Fruit fly (Drosophila melanogaster) whole organism, embryonic: ENCODE measurements around the gene CG33235.
A peak's percentile ranks its signal among the peaks of the same experiment; 100 is the strongest.

ENCODE experiments used
- Atf3 ChIP-seq: fragments of 200-800 bp; sonication (Bioruptor generic); optimal IDR thresholded peaks from 3 replicates; lab custom pipeline; 2016; ENCODE audit warnings: missing biosample characterization, missing genetic modification characterization
- CG10209 ChIP-seq: fragments of 200-800 bp; sonication (Bioruptor generic); optimal IDR thresholded peaks from 3 replicates; lab custom pipeline; 2017; ENCODE audit warnings: missing biosample characterization, mild to moderate bottlenecking, missing genetic modification characterization, missing genetic modification reagents
- CG12104 ChIP-seq: fragments of 200-800 bp; sonication (Bioruptor generic); optimal IDR thresholded peaks from 3 replicates; lab custom pipeline; 2016; ENCODE audit warnings: missing biosample characterization, missing genetic modification characterization
- CG15514 ChIP-seq: fragments of 200-800 bp; sonication (Bioruptor generic); optimal IDR thresholded peaks from 3 replicates; lab custom pipeline; 2017; ENCODE audit warnings: missing biosample characterization, missing genetic modification characterization, mild to moderate bottlenecking, moderate library complexity, missing genetic modification reagents
- CG1603 ChIP-seq: fragments of 200-800 bp; sonication (Bioruptor generic); optimal IDR thresholded peaks from 2 replicates; lab custom pipeline; 2019; ENCODE audit warnings: missing biosample characterization, mild to moderate bottlenecking, missing genetic modification characterization, moderate library complexity
- CG1832 ChIP-seq: fragments of 200-800 bp; sonication (Bioruptor generic); optimal IDR thresholded peaks from 2 replicates; lab custom pipeline; 2017; ENCODE audit warnings: missing biosample characterization, mild to moderate bottlenecking, missing genetic modification characterization, inconsistent platforms
- CG18476 ChIP-seq: fragments of 200-800 bp; sonication (Bioruptor generic); optimal IDR thresholded peaks from 2 replicates; lab custom pipeline; 2016; ENCODE audit warnings: missing biosample characterization, mild to moderate bottlenecking, missing genetic modification characterization
- CG18764 ChIP-seq: fragments of 200-800 bp; sonication (Bioruptor generic); optimal IDR thresholded peaks from 3 replicates; lab custom pipeline; 2016; ENCODE audit warnings: missing biosample characterization, missing genetic modification characterization
- CG2116 ChIP-seq: fragments of 200-800 bp; sonication (Bioruptor generic); optimal IDR thresholded peaks from 3 replicates; lab custom pipeline; 2018; ENCODE audit warnings: missing biosample characterization, mild to moderate bottlenecking, missing genetic modification characterization
- CG2129 ChIP-seq: fragments of 200-800 bp; sonication (Bioruptor generic); IDR thresholded peaks from 2 replicates; pipeline ENCODE4 v1.3.6; 2022; ENCODE audit warnings: missing biosample characterization, missing genetic modification characterization; ENCODE audit not compliant: partially characterized antibody
- CG2712 ChIP-seq: fragments of 200-800 bp; optimal IDR thresholded peaks from 3 replicates; lab custom pipeline; 2019; ENCODE audit warnings: missing biosample characterization, mild to moderate bottlenecking, missing genetic modification characterization, moderate library complexity
- CG30431 ChIP-seq: fragments of 200-800 bp; sonication (Bioruptor generic); optimal IDR thresholded peaks from 2 replicates; lab custom pipeline; 2017; ENCODE audit warnings: missing biosample characterization, missing genetic modification characterization
- CG31224 ChIP-seq: fragments of 200-800 bp; sonication (Bioruptor generic); IDR thresholded peaks from 2 replicates; pipeline ENCODE4 v1.3.6; 2022; ENCODE audit warnings: missing biosample characterization, missing genetic modification characterization
- CG31388 ChIP-seq: fragments of 200-800 bp; sonication (Bioruptor generic); optimal IDR thresholded peaks from 2 replicates; lab custom pipeline; 2016; ENCODE audit warnings: missing biosample characterization, missing genetic modification characterization
- CG7357 ChIP-seq: fragments of 200-800 bp; sonication (Bioruptor generic); IDR thresholded peaks from 3 replicates; pipeline ENCODE4 v1.3.6; 2022; ENCODE audit warnings: missing biosample characterization, missing genetic modification characterization
- Chrac-16 ChIP-seq: fragments of 200-800 bp; sonication (Bioruptor generic); optimal IDR thresholded peaks from 3 replicates; lab custom pipeline; 2016; ENCODE audit warnings: missing biosample characterization, missing genetic modification characterization
- Dfd ChIP-seq, 2 experiments: fragments of >200 bp; optimal IDR thresholded peaks; 2 replicates each; lab custom pipeline; 2017; ENCODE audit warnings: missing biosample characterization in 2 of 2, missing genetic modification characterization in 2 of 2
- E2f1 ChIP-seq: fragments of 200-800 bp; sonication (Bioruptor generic); IDR thresholded peaks from 2 replicates; pipeline ENCODE4 v1.3.6; 2022; ENCODE audit warnings: missing biosample characterization, missing genetic modification characterization
- Fer2 ChIP-seq: fragments of 200-800 bp; sonication (Bioruptor generic); optimal IDR thresholded peaks from 2 replicates; lab custom pipeline; 2018; ENCODE audit warnings: missing biosample characterization, mild to moderate bottlenecking, missing genetic modification characterization, moderate library complexity
- HLHmδ ChIP-seq: fragments of 200-800 bp; sonication (Bioruptor generic); optimal IDR thresholded peaks from 2 replicates; lab custom pipeline; 2018; ENCODE audit warnings: missing biosample characterization, mild to moderate bottlenecking, missing genetic modification characterization, moderate library complexity
- Hr51 ChIP-seq, 2 experiments: fragments of 200-800 bp; sonication (Bioruptor generic); optimal IDR thresholded peaks; 2 replicates in 1 of 2; 3 replicates in 1 of 2; lab custom pipeline; 2016 to 2018; ENCODE audit warnings: missing biosample characterization in 2 of 2, missing genetic modification characterization in 2 of 2, mild to moderate bottlenecking in 1 of 2, moderate library complexity in 1 of 2
- Mrtf ChIP-seq: fragments of 200-800 bp; sonication (Bioruptor generic); IDR thresholded peaks from 3 replicates; pipeline ENCODE4 v1.3.6; 2022; ENCODE audit warnings: missing biosample characterization, missing genetic modification characterization
- Optix ChIP-seq: fragments of 200-800 bp; sonication (Bioruptor generic); IDR thresholded peaks from 3 replicates; pipeline ENCODE4 v1.3.6; 2022; ENCODE audit warnings: missing biosample characterization, missing genetic modification characterization
- Rfx ChIP-seq: fragments of 200-800 bp; sonication (Bioruptor generic); IDR thresholded peaks from 2 replicates; pipeline ENCODE4 v1.3.6; 2022; ENCODE audit warnings: missing biosample characterization, missing genetic modification characterization
- Scr ChIP-seq: fragments of 200-800 bp; sonication (Bioruptor generic); IDR thresholded peaks from 2 replicates; pipeline ENCODE4 v1.3.6; 2022; ENCODE audit warnings: missing biosample characterization, missing genetic modification characterization; ENCODE audit not compliant: partially characterized antibody
- Sry-β ChIP-seq: fragments of 200-800 bp; sonication (Bioruptor generic); optimal IDR thresholded peaks from 2 replicates; lab custom pipeline; 2018; ENCODE audit warnings: missing biosample characterization, mild to moderate bottlenecking, missing genetic modification characterization, moderate library complexity
- Usf ChIP-seq: fragments of 200-800 bp; sonication (Bioruptor generic); optimal IDR thresholded peaks from 2 replicates; lab custom pipeline; 2017; ENCODE audit warnings: missing genotype, missing biosample characterization, missing genetic modification characterization
- ase ChIP-seq: fragments of 200-800 bp; sonication (Bioruptor generic); IDR thresholded peaks from 3 replicates; pipeline ENCODE4 v1.3.6; 2022; ENCODE audit warnings: missing biosample characterization, missing genetic modification characterization
- bsh ChIP-seq, 2 experiments: fragments of 200-800 bp; sonication (Bioruptor generic); optimal IDR thresholded peaks; 2 replicates each; lab custom pipeline; 2017 to 2018; ENCODE audit warnings: mild to moderate bottlenecking in 2 of 2, missing biosample characterization in 2 of 2, missing genetic modification characterization in 2 of 2, moderate library complexity in 1 of 2
- danr ChIP-seq: fragments of 200-800 bp; sonication (Bioruptor generic); IDR thresholded peaks from 2 replicates; pipeline ENCODE4 v1.3.6; 2022; ENCODE audit warnings: missing biosample characterization, missing genetic modification characterization
- dmrt11E ChIP-seq: fragments of 200-800 bp; sonication (Bioruptor generic); optimal IDR thresholded peaks from 3 replicates; lab custom pipeline; 2018; ENCODE audit warnings: missing biosample characterization, mild to moderate bottlenecking, missing genetic modification characterization, moderate library complexity
- en ChIP-seq: fragments of 200-800 bp; sonication (Bioruptor generic); optimal IDR thresholded peaks from 2 replicates; lab custom pipeline; 2016; ENCODE audit warnings: missing biosample characterization, missing genetic modification characterization
- eve ChIP-seq, 2 experiments: fragments of >200 bp; optimal IDR thresholded peaks; 2 replicates each; lab custom pipeline; 2017; ENCODE audit warnings: missing biosample characterization in 2 of 2, missing genetic modification characterization in 2 of 2
- fu2 ChIP-seq: fragments of 200-800 bp; sonication (Bioruptor generic); optimal IDR thresholded peaks from 2 replicates; lab custom pipeline; 2016; ENCODE audit warnings: missing biosample characterization, missing genetic modification characterization
- gt ChIP-seq: fragments of 200-800 bp; sonication (Bioruptor generic); IDR thresholded peaks from 2 replicates; pipeline ENCODE4 v1.3.6; 2022; ENCODE audit warnings: missing biosample characterization, missing genetic modification characterization
- maf-S ChIP-seq: fragments of 200-800 bp; sonication (Bioruptor generic); optimal IDR thresholded peaks from 2 replicates; lab custom pipeline; 2016; ENCODE audit warnings: missing biosample characterization, missing genetic modification characterization
- onecut ChIP-seq: fragments of 200-800 bp; sonication (Bioruptor generic); IDR thresholded peaks from 2 replicates; pipeline ENCODE4 v1.3.6; 2022; ENCODE audit warnings: missing biosample characterization, missing genetic modification characterization
- pan ChIP-seq, 4 experiments: fragments of >200 bp in 3 of 4; fragments of 200-800 bp in 1 of 4; sonication (Bioruptor generic) in 1 of 4; optimal IDR thresholded peaks in 3 of 4; IDR thresholded peaks in 1 of 4; 2 replicates each; pipeline versions ENCODE4 v1.3.6 to Lab custom; 2017 to 2022; ENCODE audit warnings: missing biosample characterization in 2 of 4, missing genetic modification characterization in 2 of 4, mixed read lengths in 1 of 4
- pfk ChIP-seq: fragments of 200-800 bp; sonication (Bioruptor generic); optimal IDR thresholded peaks from 2 replicates; lab custom pipeline; 2018; ENCODE audit warnings: missing biosample characterization, mild to moderate bottlenecking, missing genetic modification characterization, moderate library complexity
- pnt ChIP-seq: fragments of 200-800 bp; sonication (Bioruptor generic); optimal IDR thresholded peaks from 3 replicates; lab custom pipeline; 2016; ENCODE audit warnings: missing biosample characterization, missing genetic modification characterization
- ranshi ChIP-seq: fragments of 200-800 bp; sonication (Bioruptor generic); IDR thresholded peaks from 2 replicates; pipeline ENCODE4 v1.3.6; 2022; ENCODE audit warnings: missing biosample characterization, missing genetic modification characterization
- sc ChIP-seq, 3 experiments: fragments of >200 bp in 2 of 3; fragments of 200-800 bp in 1 of 3; sonication (Bioruptor generic) in 1 of 3; optimal IDR thresholded peaks; 2 replicates in 2 of 3; 3 replicates in 1 of 3; lab custom pipeline; 2017; ENCODE audit warnings: mild to moderate bottlenecking in 1 of 3, missing biosample characterization in 1 of 3, missing genetic modification characterization in 1 of 3, missing genetic modification reagents in 1 of 3
- slbo ChIP-seq: fragments of 200-800 bp; sonication (Bioruptor generic); IDR thresholded peaks from 2 replicates; pipeline ENCODE4 v1.3.6; 2022; ENCODE audit warnings: missing biosample characterization, missing genetic modification characterization
- ttk ChIP-seq: fragments of 200-800 bp; sonication (Bioruptor generic); IDR thresholded peaks from 2 replicates; pipeline ENCODE4 v2.1.2; 2022; ENCODE audit warnings: missing biosample characterization, missing genetic modification characterization
- unpg ChIP-seq: fragments of 200-800 bp; sonication (Bioruptor generic); optimal IDR thresholded peaks from 3 replicates; lab custom pipeline; 2018; ENCODE audit warnings: missing biosample characterization, mild to moderate bottlenecking, missing genetic modification characterization, moderate library complexity
- yki ChIP-seq: fragments of >200 bp; optimal IDR thresholded peaks from 3 replicates; lab custom pipeline; 2018
- z ChIP-seq: fragments of 200-800 bp; sonication (Bioruptor generic); IDR thresholded peaks from 3 replicates; pipeline ENCODE4 v1.3.6; 2022; ENCODE audit warnings: missing biosample characterization, missing genetic modification characterization
- zen2 ChIP-seq: fragments of 200-800 bp; sonication (Bioruptor generic); IDR thresholded peaks from 3 replicates; pipeline ENCODE4 v1.3.6; 2022; ENCODE audit warnings: missing biosample characterization, missing genetic modification characterization; ENCODE audit not compliant: partially characterized antibody

Gene CG33235

DNA sequence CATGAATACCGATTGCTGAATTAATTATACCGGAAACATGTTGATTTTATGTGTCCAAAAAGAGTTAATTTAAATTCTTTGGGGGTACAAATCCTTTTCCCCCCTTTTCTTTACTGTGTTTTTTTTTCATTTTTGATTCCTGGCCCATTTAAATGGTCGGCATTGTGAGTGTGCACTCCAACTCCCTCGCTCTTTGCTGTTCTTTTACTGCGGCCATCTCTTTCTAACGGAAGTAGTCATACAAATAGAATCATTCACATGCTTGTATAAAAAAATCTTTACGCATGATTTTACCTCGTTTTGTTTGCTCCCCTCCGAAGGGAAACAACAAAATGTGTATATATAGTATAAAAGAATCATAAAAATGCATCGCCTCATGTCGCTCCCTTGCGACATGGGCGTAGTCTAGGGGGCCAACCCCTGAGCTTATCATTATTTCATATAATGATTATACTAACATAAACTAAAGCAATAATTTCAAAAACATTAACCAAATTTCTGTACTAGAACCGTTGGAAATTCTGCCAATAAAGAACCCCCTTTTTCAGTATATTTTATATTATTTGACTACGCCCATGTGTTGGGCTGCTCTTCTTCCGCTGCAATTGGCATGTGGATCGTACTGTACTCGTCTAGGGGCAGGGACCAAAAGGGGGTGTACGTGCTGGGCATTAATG is 36.8 kb upstream of the CG33235 start (continued):
- no peak for TF ChIP-seq sc (optimal IDR thresholded peaks at IDR 0.05; lab: Kevin White, UChicago)
- TF ChIP-seq sc (GFP tag; optimal IDR thresholded peaks at IDR 0.05; lab: Kevin White, UChicago) = peak; percentile 80
- peak; percentile 53 for TF ChIP-seq danr (GFP tag; lab: Robert Waterston, UW)
- TF ChIP-seq Optix (GFP tag; lab: Robert Waterston, UW) = peak; percentile 67; the same call in 2 of the 3 replicates
- TF ChIP-seq ase (GFP tag; lab: Robert Waterston, UW) = peak; percentile 59; the same call in 1 of the 3 replicates
- TF ChIP-seq CG18476 (GFP tag; lab: Kevin White, UChicago) = peak; percentile 51
- TF ChIP-seq CG2712 = peak; percentile 93
- peak; percentile 78 for TF ChIP-seq onecut (GFP tag; lab: Robert Waterston, UW)
- no peak for TF ChIP-seq Fer2
- TF ChIP-seq Chrac-16 = peak; percentile 66
- peak; percentile 33; the same call in 1 of the 2 replicates for TF ChIP-seq slbo
- peak in 1 of 2 experiments; percentile 87 for TF ChIP-seq eve (GFP tag; optimal IDR thresholded peaks at IDR 0.05; lab: Kevin White, UChicago)
- 0 out of 2 replicates have a peak, but pooled peaks have one; percentile 25 for TF ChIP-seq CG31224 (GFP tag; lab: Robert Waterston, UW)
- TF ChIP-seq CG1832 (GFP tag; lab: Kevin White, UChicago) = no peak
- TF ChIP-seq CG15514 (GFP tag; lab: Kevin White, UChicago) = no peak
- TF ChIP-seq CG1603 (tag; lab: Kevin White, UChicago) = peak; percentile 75
- TF ChIP-seq pnt (GFP tag; lab: Kevin White, UChicago) = peak; percentile 47
- TF ChIP-seq ranshi = peak; percentile 68
- TF ChIP-seq Atf3 (GFP tag; lab: Kevin White, UChicago) = peak; percentile 30
- TF ChIP-seq CG7357 (GFP tag; lab: Robert Waterston, UW) = peak; percentile 74
- TF ChIP-seq HLHmδ (GFP tag; lab: Kevin White, UChicago) = no peak
- TF ChIP-seq yki (lab: Kevin White, UChicago) = no peak
- TF ChIP-seq Usf (GFP tag; lab: Kevin White, UChicago) = peak; percentile 65
- TF ChIP-seq CG2129 = no peak
- TF ChIP-seq z = 0 out of 3 replicates have a peak, but pooled peaks have one; percentile 30
- TF ChIP-seq E2f1 (GFP tag; lab: Robert Waterston, UW) = peak; percentile 58
- peak; percentile 72 for TF ChIP-seq CG10209 (GFP tag; lab: Kevin White, UChicago)
- TF ChIP-seq CG31388 (GFP tag; lab: Kevin White, UChicago) = peak; percentile 42
- TF ChIP-seq Scr (GFP tag; lab: Robert Waterston, UW) = no peak
- TF ChIP-seq CG30431 (GFP tag; lab: Kevin White, UChicago) = peak; percentile 68
- TF ChIP-seq Sry-β = peak; percentile 44
- peak; percentile 9 to 66 for TF ChIP-seq Hr51 (GFP tag; optimal IDR thresholded peaks at IDR 0.05; lab: Kevin White, UChicago)
- no peak for TF ChIP-seq pan (optimal IDR thresholded peaks at IDR 0.05; lab: Kevin White, UChicago)
- TF ChIP-seq pan (GFP tag; optimal IDR thresholded peaks at IDR 0.05 in 1 of 2, IDR thresholded peaks at IDR 0.05 in 1 of 2) = peak in 1 of 2 experiments; percentile 67
- TF ChIP-seq zen2 (GFP tag; lab: Robert Waterston, UW) = no peak
- TF ChIP-seq ttk (GFP tag; lab: Robert Waterston, UW) = peak; percentile 56; the same call in 1 of the 2 replicates
- TF ChIP-seq Mrtf (GFP tag; lab: Robert Waterston, UW) = peak; percentile 71
- TF ChIP-seq bsh (GFP tag; optimal IDR thresholded peaks at IDR 0.05; lab: Kevin White, UChicago) = peak; percentile 24 to 95
- no peak for TF ChIP-seq pfk (GFP tag; lab: Kevin White, UChicago)
- no peak for TF ChIP-seq Rfx
- peak; percentile 92 for TF ChIP-seq dmrt11E (tag; lab: Kevin White, UChicago)
- no peak for TF ChIP-seq Dfd (GFP tag; optimal IDR thresholded peaks at IDR 0.05; lab: Kevin White, UChicago)
- no peak for TF ChIP-seq maf-S (GFP tag; lab: Kevin White, UChicago)
- peak; percentile 48; the same call in 1 of the 2 replicates for TF ChIP-seq gt (GFP tag; lab: Robert Waterston, UW)
- TF ChIP-seq en (GFP tag; lab: Kevin White, UChicago) = no peak
- peak; percentile 64 for TF ChIP-seq CG18764 (GFP tag; lab: Kevin White, UChicago)
- peak; percentile 88 for TF ChIP-seq unpg (GFP tag; lab: Kevin White, UChicago)
- no peak for TF ChIP-seq fu2
- peak; percentile 27 for TF ChIP-seq CG12104 (GFP tag; lab: Kevin White, UChicago)
- TF ChIP-seq CG2116 = peak; percentile 31
